Worm (Caenorhabditis elegans) whole organism, L2 larva: Measurements from ENCODE around the gene lag-2.

Source experiments
- R02D3.7 ChIP-seq: fragments of 150-350 bp; optimal IDR thresholded peaks from 2 replicates; lab custom pipeline; 2014; ENCODE audit warnings: missing biosample characterization, missing genetic modification characterization
- alr-1 ChIP-seq: fragments of 150-350 bp; optimal IDR thresholded peaks from 2 replicates; lab custom pipeline; 2014; ENCODE audit warnings: missing biosample characterization, missing genetic modification characterization
- aly-2 ChIP-seq: fragments of 150-350 bp; optimal IDR thresholded peaks from 2 replicates; lab custom pipeline; 2014; ENCODE audit warnings: missing biosample characterization, missing genetic modification characterization
- elt-3 ChIP-seq: sonication (generic microtip); optimal IDR thresholded peaks from 2 replicates; lab custom pipeline; 2017; ENCODE audit warnings: missing biosample characterization, missing genetic modification characterization
- lin-11 ChIP-seq: fragments of 150-350 bp; sonication (generic microtip); optimal IDR thresholded peaks from 2 replicates; lab custom pipeline; 2014; ENCODE audit warnings: missing biosample characterization, missing genetic modification characterization, inconsistent platforms, mixed read lengths
- lsy-2 ChIP-seq, 2 experiments: fragments of 150-350 bp in 1 of 2; sonication (generic microtip) in 1 of 2; optimal IDR thresholded peaks; 2 replicates each; lab custom pipeline; 2014 to 2017; ENCODE audit warnings: missing biosample characterization in 2 of 2, missing genetic modification characterization in 2 of 2
- nhr-10 ChIP-seq: sonication (generic microtip); optimal IDR thresholded peaks from 2 replicates; lab custom pipeline; 2017; ENCODE audit warnings: missing biosample characterization, missing genetic modification characterization
- nhr-12 ChIP-seq: fragments of 150-350 bp; optimal IDR thresholded peaks from 2 replicates; lab custom pipeline; 2014; ENCODE audit warnings: missing biosample characterization, missing genetic modification characterization
- nhr-237 ChIP-seq: fragments of 150-350 bp; optimal IDR thresholded peaks from 2 replicates; lab custom pipeline; 2014; ENCODE audit warnings: missing biosample characterization, missing genetic modification characterization
- nhr-77 ChIP-seq: fragments of 150-350 bp; optimal IDR thresholded peaks from 2 replicates; lab custom pipeline; 2014; ENCODE audit warnings: missing biosample characterization, missing genetic modification characterization
- sma-9 ChIP-seq, 2 experiments: fragments of 150-350 bp in 1 of 2; sonication (generic microtip) in 1 of 2; optimal IDR thresholded peaks; 2 replicates each; lab custom pipeline; 2014 to 2016; ENCODE audit warnings: missing genetic modification characterization in 2 of 2, mild to moderate bottlenecking in 1 of 2, missing biosample characterization in 1 of 2, missing compliant biosample characterization in 1 of 2, missing genetic modification reagents in 1 of 2, moderate library complexity in 1 of 2
- snpc-4 ChIP-seq: fragments of 150-350 bp; optimal IDR thresholded peaks from 2 replicates; lab custom pipeline; 2014; ENCODE audit warnings: missing biosample characterization, missing genetic modification characterization
- zag-1 ChIP-seq: fragments of 150-350 bp; optimal IDR thresholded peaks from 2 replicates; lab custom pipeline; 2014; ENCODE audit warnings: missing biosample characterization, missing genetic modification characterization

DNA sequence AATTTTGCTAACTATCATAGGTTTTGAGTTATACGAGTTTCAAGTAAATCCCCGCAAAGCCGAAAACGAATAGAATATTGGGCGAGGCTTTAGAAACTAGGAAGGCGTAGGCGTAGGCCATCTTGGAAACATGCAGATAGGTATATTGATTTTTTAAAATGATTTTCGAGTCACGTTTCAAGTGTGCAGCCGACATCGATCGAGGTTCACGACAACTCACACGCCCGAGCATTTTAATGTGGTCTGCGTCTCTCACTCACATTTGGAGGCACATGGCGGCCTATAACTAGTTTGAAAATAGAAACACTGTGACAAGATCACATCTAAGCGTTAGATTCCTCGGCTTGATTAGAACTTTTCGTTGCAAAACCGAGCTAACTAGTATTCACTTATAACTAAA, 39.2 kb downstream of the lag-2 start, which contains the start of gene K08D9.2:
- TF ChIP-seq alr-1 (no peak), R02D3.7 (tag; lab: Kevin White, UChicago) (no peak), sma-9 (GFP tag; optimal IDR thresholded peaks at IDR 0.05; lab: Kevin White, UChicago) (no peak), sma-9 (tag; optimal IDR thresholded peaks at IDR 0.05; lab: Kevin White, UChicago) (no peak), snpc-4 (no peak), lsy-2 (tag; optimal IDR thresholded peaks at IDR 0.05; lab: Kevin White, UChicago) (no peak), nhr-237 (tag; lab: Kevin White, UChicago) (no peak), nhr-12 (tag; lab: Kevin White, UChicago) (no peak), elt-3 (tag; lab: Kevin White, UChicago) (no peak), nhr-10 (tag; lab: Kevin White, UChicago) (no peak), nhr-77 (no peak), aly-2 (tag; lab: Kevin White, UChicago) (no peak), lin-11 (tag; lab: Kevin White, UChicago) (no peak), zag-1 (tag; lab: Kevin White, UChicago) (no peak)
